Worm (Caenorhabditis elegans) whole organism, midembryonic: Measurements from ENCODE around the gene C02B8.6.

ENCODE experiments used
- T22C8.4 ChIP-seq: fragments of 200-800 bp; sonication (Bioruptor generic); IDR thresholded peaks from 2 replicates; pipeline ENCODE4 v1.3.6; 2022; ENCODE audit warnings: missing genetic modification characterization, missing compliant biosample characterization
- cog-1 ChIP-seq: sonication (generic microtip); optimal IDR thresholded peaks from 2 replicates; lab custom pipeline; 2016; ENCODE audit warnings: missing genetic modification characterization, missing compliant biosample characterization
- flt-1 ChIP-seq: fragments of 200-800 bp; sonication (Bioruptor generic); IDR thresholded peaks from 2 replicates; pipeline ENCODE4 v1.3.6; 2022; ENCODE audit warnings: missing genetic modification characterization, missing compliant biosample characterization
- klf-2 ChIP-seq: fragments of 200-800 bp; sonication (Bioruptor generic); conservative IDR thresholded peaks from 2 replicates; pipeline ENCODE4 v1.3.6; 2022; ENCODE audit warnings: missing genetic modification reagents, missing genetic modification characterization, missing compliant biosample characterization
- med-1 ChIP-seq: sonication (generic microtip); optimal IDR thresholded peaks from 2 replicates; lab custom pipeline; 2017; ENCODE audit warnings: missing genetic modification characterization, mild to moderate bottlenecking, missing compliant biosample characterization, antibody characterized with exemption, missing genetic modification reagents; ENCODE audit not compliant: insufficient read depth
- ref-1 ChIP-seq: fragments of 200-800 bp; sonication (Bioruptor generic); conservative IDR thresholded peaks from 2 replicates; pipeline ENCODE4 v1.3.6; 2022; ENCODE audit warnings: missing genetic modification reagents, missing genetic modification characterization, missing compliant biosample characterization
- tab-1 ChIP-seq: fragments of 200-800 bp; sonication (Bioruptor generic); IDR thresholded peaks from 2 replicates; pipeline ENCODE4 v1.3.6; 2022; ENCODE audit warnings: missing genetic modification characterization, missing compliant biosample characterization
- ztf-23 ChIP-seq: fragments of 200-800 bp; sonication (Bioruptor generic); IDR thresholded peaks from 2 replicates; pipeline ENCODE4 v1.3.6; 2022; ENCODE audit warnings: missing genetic modification reagents, missing genetic modification characterization, missing compliant biosample characterization
- ztf-29 ChIP-seq: fragments of 200-800 bp; sonication (Bioruptor generic); IDR thresholded peaks from 2 replicates; pipeline ENCODE4 v1.3.6; 2022; ENCODE audit warnings: missing genetic modification reagents, missing genetic modification characterization, missing compliant biosample characterization

C02B8.6 gene

ce11 chrX:8098813-8099360 lies 37.2 kb downstream of the C02B8.6 start, which contains the start of gene catp-5:
catp-5 (minus strand) TSS chrX:8098863.
- TF ChIP-seq cog-1 (tag; lab: Kevin White, UChicago), result no peak
- TF ChIP-seq tab-1 (GFP tag; lab: Robert Waterston, UW), result no peak
- no peak for TF ChIP-seq ref-1
- no peak for TF ChIP-seq ztf-23 (GFP tag; lab: Robert Waterston, UW)
- TF ChIP-seq flt-1 (GFP tag; lab: Robert Waterston, UW), result no peak
- TF ChIP-seq klf-2 (GFP tag; lab: Robert Waterston, UW), result no peak
- TF ChIP-seq ztf-29 (GFP tag; lab: Robert Waterston, UW), result no peak
- no peak for TF ChIP-seq T22C8.4
- no peak for TF ChIP-seq med-1

ce11 chrX:8089916-8090315 lies 46.2 kb downstream of the C02B8.6 start:
- no peak for TF ChIP-seq cog-1 (tag; lab: Kevin White, UChicago)
- no peak for TF ChIP-seq med-1

ce11 chrX:8089266-8089909 lies 46.7 kb downstream of the C02B8.6 start:
- TF ChIP-seq ztf-29 (GFP tag; lab: Robert Waterston, UW) (no peak), klf-2 (GFP tag; lab: Robert Waterston, UW) (no peak), ztf-23 (GFP tag; lab: Robert Waterston, UW) (no peak), cog-1 (tag; lab: Kevin White, UChicago) (no peak), T22C8.4 (no peak), ref-1 (no peak), med-1 (no peak), flt-1 (GFP tag; lab: Robert Waterston, UW) (no peak), tab-1 (GFP tag; lab: Robert Waterston, UW) (no peak)

ce11 chrX:8088474-8088873 lies 47.7 kb downstream of the C02B8.6 start, which contains the start of gene vem-1:
vem-1 (minus strand) TSS chrX:8088574.
- TF ChIP-seq ref-1 (no peak), flt-1 (GFP tag; lab: Robert Waterston, UW) (no peak), tab-1 (GFP tag; lab: Robert Waterston, UW) (no peak), med-1 (no peak), cog-1 (tag; lab: Kevin White, UChicago) (no peak), ztf-29 (GFP tag; lab: Robert Waterston, UW) (no peak), klf-2 (GFP tag; lab: Robert Waterston, UW) (no peak), T22C8.4 (no peak), ztf-23 (GFP tag; lab: Robert Waterston, UW) (no peak)

- TF ChIP-seq flt-1 (GFP tag; lab: Robert Waterston, UW), result no peak
- TF ChIP-seq T22C8.4, result peak; percentile 46
These were observed 49.1 kb downstream of the C02B8.6 start for ce11 chrX:8086725-8087641.

- TF ChIP-seq flt-1 (GFP tag; lab: Robert Waterston, UW), result no peak
- no peak for TF ChIP-seq ztf-29 (GFP tag; lab: Robert Waterston, UW)
- no peak for TF ChIP-seq cog-1 (tag; lab: Kevin White, UChicago)
- no peak for TF ChIP-seq tab-1 (GFP tag; lab: Robert Waterston, UW)
- TF ChIP-seq T22C8.4, result no peak
- TF ChIP-seq ref-1, result no peak
- no peak for TF ChIP-seq med-1
- TF ChIP-seq ztf-23 (GFP tag; lab: Robert Waterston, UW), result no peak
- no peak for TF ChIP-seq klf-2 (GFP tag; lab: Robert Waterston, UW)
These were observed 49.7 kb downstream of the C02B8.6 start, which contains the start of gene dao-3 for ce11 chrX:8086450-8086724. dao-3 (minus strand) TSS chrX:8086550.

ce11 chrX:8084669-8085068 lies 51.5 kb downstream of the C02B8.6 start:
- TF ChIP-seq klf-2 (GFP tag; lab: Robert Waterston, UW) (no peak), ztf-29 (GFP tag; lab: Robert Waterston, UW) (no peak)

- TF ChIP-seq T22C8.4, result no peak
- TF ChIP-seq cog-1 (tag; lab: Kevin White, UChicago), result no peak
- no peak for TF ChIP-seq ztf-23 (GFP tag; lab: Robert Waterston, UW)
- no peak for TF ChIP-seq tab-1 (GFP tag; lab: Robert Waterston, UW)
- TF ChIP-seq med-1, result no peak
- no peak for TF ChIP-seq ztf-29 (GFP tag; lab: Robert Waterston, UW)
- TF ChIP-seq flt-1 (GFP tag; lab: Robert Waterston, UW), result no peak
- TF ChIP-seq ref-1, result no peak
- TF ChIP-seq klf-2 (GFP tag; lab: Robert Waterston, UW), result no peak
These were observed 52.2 kb downstream of the C02B8.6 start, which contains the start of gene K07E3.4 for ce11 chrX:8083919-8084318. K07E3.4 (minus strand) TSS chrX:8084018.

- TF ChIP-seq ztf-23 (GFP tag; lab: Robert Waterston, UW) (no peak), cog-1 (tag; lab: Kevin White, UChicago) (no peak), tab-1 (GFP tag; lab: Robert Waterston, UW) (no peak), med-1 (no peak), ztf-29 (GFP tag; lab: Robert Waterston, UW) (no peak)
These were observed 52.8 kb downstream of the C02B8.6 start for ce11 chrX:8083330-8083729.
